Worm (Caenorhabditis elegans): ENCODE measurements around the gene F07H5.13.

The F07H5.13 gene

ce11 chrII:8811825-8812224 is 21.5 kb downstream of the F07H5.13 start:
- no peak for TF ChIP-seq him-1 (tag; optimal IDR thresholded peaks at IDR 0.05)
- TF ChIP-seq dao-5 (tag; optimal IDR thresholded peaks at IDR 0.05), result no peak
- TF ChIP-seq W03F9.2 (tag; optimal IDR thresholded peaks at IDR 0.05), result no peak

- TF ChIP-seq W03F9.2 (tag; optimal IDR thresholded peaks at IDR 0.05) (no peak), dao-5 (tag; optimal IDR thresholded peaks at IDR 0.05) (no peak), him-1 (tag; optimal IDR thresholded peaks at IDR 0.05) (no peak)
Observed at ce11 chrII:8812346-8812745, 22.0 kb downstream of the F07H5.13 start.

- TF ChIP-seq dao-5 (tag; optimal IDR thresholded peaks at IDR 0.05), result no peak
- TF ChIP-seq him-1 (tag; optimal IDR thresholded peaks at IDR 0.05), result no peak
- no peak for TF ChIP-seq W03F9.2 (tag; optimal IDR thresholded peaks at IDR 0.05)
Observed at ce11 chrII:8813659-8814058, 23.3 kb downstream of the F07H5.13 start.

ce11 chrII:8814231-8814630 is 23.9 kb downstream of the F07H5.13 start:
- TF ChIP-seq W03F9.2 (tag; optimal IDR thresholded peaks at IDR 0.05), result no peak
- no peak for TF ChIP-seq him-1 (tag; optimal IDR thresholded peaks at IDR 0.05)
- TF ChIP-seq dao-5 (tag; optimal IDR thresholded peaks at IDR 0.05), result no peak

ce11 chrII:8817225-8817624 is 26.9 kb downstream of the F07H5.13 start:
- TF ChIP-seq him-1 (tag; optimal IDR thresholded peaks at IDR 0.05), result no peak
- TF ChIP-seq W03F9.2 (tag; optimal IDR thresholded peaks at IDR 0.05), result no peak
- TF ChIP-seq dao-5 (tag; optimal IDR thresholded peaks at IDR 0.05), result no peak

ce11 chrII:8818257-8818656 is 27.9 kb downstream of the F07H5.13 start:
- TF ChIP-seq dao-5 (tag; optimal IDR thresholded peaks at IDR 0.05), result no peak
- TF ChIP-seq him-1 (tag; optimal IDR thresholded peaks at IDR 0.05), result no peak
- no peak for TF ChIP-seq W03F9.2 (tag; optimal IDR thresholded peaks at IDR 0.05)

- TF ChIP-seq W03F9.2 (tag; optimal IDR thresholded peaks at IDR 0.05) (no peak), him-1 (tag; optimal IDR thresholded peaks at IDR 0.05) (no peak), dao-5 (tag; optimal IDR thresholded peaks at IDR 0.05) (no peak)
Observed at ce11 chrII:8818978-8819896, 28.9 kb downstream of the F07H5.13 start, which contains the start of gene F46C5.10. Gene F46C5.10, minus strand, starts transcription at chrII:8819028.

ce11 chrII:8820126-8820972 is 30.0 kb downstream of the F07H5.13 start:
- no peak for TF ChIP-seq him-1 (tag; optimal IDR thresholded peaks at IDR 0.05)
- no peak for TF ChIP-seq W03F9.2 (tag; optimal IDR thresholded peaks at IDR 0.05)
- no peak for TF ChIP-seq dao-5 (tag; optimal IDR thresholded peaks at IDR 0.05)

ce11 chrII:8821140-8821595 is 30.8 kb downstream of the F07H5.13 start, which contains the start of gene F46C5.1:
Gene F46C5.1, minus strand, starts transcription at chrII:8821190.
- TF ChIP-seq him-1 (tag; optimal IDR thresholded peaks at IDR 0.05) (no peak), dao-5 (tag; optimal IDR thresholded peaks at IDR 0.05) (no peak), W03F9.2 (tag; optimal IDR thresholded peaks at IDR 0.05) (no peak)

ce11 chrII:8822711-8823110 is 32.4 kb downstream of the F07H5.13 start:
- no peak for TF ChIP-seq dao-5 (tag; optimal IDR thresholded peaks at IDR 0.05)
- no peak for TF ChIP-seq him-1 (tag; optimal IDR thresholded peaks at IDR 0.05)
- no peak for TF ChIP-seq W03F9.2 (tag; optimal IDR thresholded peaks at IDR 0.05)

ce11 chrII:8825769-8826168 is 35.4 kb downstream of the F07H5.13 start, which contains the start of gene nas-25:
Gene nas-25, plus strand, starts transcription at chrII:8826069.
- TF ChIP-seq him-1 (tag; optimal IDR thresholded peaks at IDR 0.05), result no peak
- no peak for TF ChIP-seq W03F9.2 (tag; optimal IDR thresholded peaks at IDR 0.05)
- no peak for TF ChIP-seq dao-5 (tag; optimal IDR thresholded peaks at IDR 0.05)

ce11 chrII:8829189-8829588 is 38.8 kb downstream of the F07H5.13 start, which contains the start of gene F46C5.2:
Gene F46C5.2, minus strand, starts transcription at chrII:8829289.
- TF ChIP-seq dao-5 (tag; optimal IDR thresholded peaks at IDR 0.05), result no peak
- TF ChIP-seq him-1 (tag; optimal IDR thresholded peaks at IDR 0.05), result no peak
- TF ChIP-seq W03F9.2 (tag; optimal IDR thresholded peaks at IDR 0.05), result no peak

- TF ChIP-seq dao-5 (tag; optimal IDR thresholded peaks at IDR 0.05), result no peak
- TF ChIP-seq him-1 (tag; optimal IDR thresholded peaks at IDR 0.05), result no peak
- no peak for TF ChIP-seq W03F9.2 (tag; optimal IDR thresholded peaks at IDR 0.05)
Observed at ce11 chrII:8830917-8831316, 40.6 kb downstream of the F07H5.13 start.
